Worm (Caenorhabditis elegans): ENCODE data around the gene pot-2.

Gene pot-2

DNA sequence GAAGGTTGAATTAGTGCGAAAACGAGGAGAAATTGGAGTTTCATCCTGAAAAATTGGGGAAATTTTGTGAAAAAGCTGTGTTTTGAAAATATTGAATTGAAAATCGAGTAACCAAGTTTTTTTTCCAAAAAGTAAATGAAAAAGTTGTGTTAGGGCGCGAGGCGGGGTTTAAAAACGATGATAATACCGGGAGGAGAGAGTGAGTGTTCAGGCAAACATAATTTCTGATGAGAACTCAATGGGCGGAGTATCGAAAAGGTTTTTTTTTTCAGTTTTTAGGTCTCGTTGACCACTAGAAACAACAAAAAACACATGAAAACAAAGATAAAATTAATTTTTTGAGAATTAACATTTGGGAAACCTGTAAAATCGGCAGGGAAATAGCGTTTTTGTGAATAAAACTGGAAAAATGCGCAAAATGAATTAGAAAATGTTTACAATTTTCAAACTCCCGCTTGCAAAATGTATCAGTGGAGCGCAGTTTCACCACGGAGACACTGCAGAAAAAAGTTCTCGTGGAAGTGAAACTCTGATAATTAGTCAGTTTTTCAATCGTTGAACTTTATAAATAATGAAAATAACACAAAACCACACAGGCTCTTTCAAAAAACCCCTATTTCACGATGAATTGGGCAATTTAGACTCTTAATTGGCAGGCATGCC, 44.3 kb upstream of the pot-2 start, which contains the start of gene C13B4.1 (continued):
- TF ChIP-seq lsl-1 (GFP tag; optimal IDR thresholded peaks at IDR 0.05), result peak; percentile 75
- TF ChIP-seq mel-28 (tag; optimal IDR thresholded peaks at IDR 0.05; ENCODE audit: borderline replicate concordance), result no peak
- TF ChIP-seq F33H1.4 (GFP tag; IDR thresholded peaks at IDR 0.05), result peak; percentile 75
- peak; percentile 68 for TF ChIP-seq dpl-1 (GFP tag; optimal IDR thresholded peaks at IDR 0.05)
- TF ChIP-seq F49E8.2 (tag; optimal IDR thresholded peaks at IDR 0.05; ENCODE audit: insufficient read depth), result peak; percentile 37
- no peak for TF ChIP-seq mxl-1 (tag; optimal IDR thresholded peaks at IDR 0.05)
- TF ChIP-seq xnd-1 (tag; optimal IDR thresholded peaks at IDR 0.05), result peak; percentile 50
- no peak for TF ChIP-seq let-526 (GFP tag; IDR thresholded peaks at IDR 0.05)
- TF ChIP-seq F23B12.7 (tag; optimal IDR thresholded peaks at IDR 0.05; ENCODE audit: insufficient read depth), result peak; percentile 41
- TF ChIP-seq nhr-90 (tag; optimal IDR thresholded peaks at IDR 0.05), result no peak
- no peak for TF ChIP-seq snpc-4 (GFP tag; optimal IDR thresholded peaks at IDR 0.05)
- TF ChIP-seq snpc-4 (tag; optimal IDR thresholded peaks at IDR 0.05), result peak in 1 of 4 experiments; percentile 16
- TF ChIP-seq madf-8 (GFP tag; conservative IDR thresholded peaks at IDR 0.05), result peak; percentile 39
- no peak for TF ChIP-seq hmg-20 (GFP tag; IDR thresholded peaks at IDR 0.05)
- 0 out of 2 replicates have a peak, but pooled peaks have one; percentile 34 for TF ChIP-seq pbrm-1 (GFP tag; IDR thresholded peaks at IDR 0.05)
- TF ChIP-seq tbp1 (GFP tag; optimal IDR thresholded peaks at IDR 0.05), result peak; percentile 26
- TF ChIP-seq ceh-100 (GFP tag; IDR thresholded peaks at IDR 0.05), result peak; percentile 98
- peak in 2 of 3 experiments; percentile 11 to 55 for TF ChIP-seq lin-35 (GFP tag; optimal IDR thresholded peaks at IDR 0.05)
- peak; percentile 80 for TF ChIP-seq madf-6 (GFP tag; IDR thresholded peaks at IDR 0.05)
- TF ChIP-seq Y53F4B.3 (GFP tag; IDR thresholded peaks at IDR 0.05), result no peak
- peak; percentile 61 for TF ChIP-seq ceh-91 (GFP tag; IDR thresholded peaks at IDR 0.05)
- TF ChIP-seq mcd-1 (GFP tag; IDR thresholded peaks at IDR 0.05), result peak; percentile 94
- TF ChIP-seq lin-54 (GFP tag; optimal IDR thresholded peaks at IDR 0.05), result peak; percentile 97
- TF ChIP-seq cebp-2 (GFP tag; IDR thresholded peaks at IDR 0.05), result no peak

DNA sequence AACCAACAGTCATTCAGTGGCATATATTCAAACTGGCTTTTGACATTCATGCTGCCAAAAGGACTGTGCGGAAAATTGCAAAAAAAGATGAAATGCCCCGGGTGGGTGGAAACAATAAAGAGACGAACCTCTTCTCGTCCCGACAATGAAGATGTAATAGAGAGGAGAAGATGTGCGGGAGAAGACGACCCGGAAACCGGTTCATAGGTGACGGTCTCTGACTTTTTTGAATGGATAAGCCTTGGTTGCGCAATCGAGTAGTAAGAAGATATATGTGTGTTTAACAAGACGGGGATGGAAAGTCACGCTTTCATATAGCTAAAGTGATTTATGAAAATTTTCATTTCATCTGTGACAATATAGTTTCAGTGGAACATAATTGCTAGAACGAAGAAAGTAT, 43.2 kb upstream of the pot-2 start:
- no peak for TF ChIP-seq lsl-1 (GFP tag; optimal IDR thresholded peaks at IDR 0.05)
- no peak for TF ChIP-seq bed-2 (GFP tag; IDR thresholded peaks at IDR 0.05)
- TF ChIP-seq hlh-26 (GFP tag; conservative IDR thresholded peaks at IDR 0.05), result no peak
- no peak for TF ChIP-seq ztf-6 (GFP tag; IDR thresholded peaks at IDR 0.05)
- no peak for TF ChIP-seq mcd-1 (GFP tag; IDR thresholded peaks at IDR 0.05)
- no peak for TF ChIP-seq F23B12.7 (tag; optimal IDR thresholded peaks at IDR 0.05; ENCODE audit: insufficient read depth)
- no peak for TF ChIP-seq fkh-3 (tag; optimal IDR thresholded peaks at IDR 0.05)
- no peak for TF ChIP-seq lir-1 (GFP tag; conservative IDR thresholded peaks at IDR 0.05)
- no peak for TF ChIP-seq ceh-58 (GFP tag; IDR thresholded peaks at IDR 0.05)
- TF ChIP-seq him-1 (tag; optimal IDR thresholded peaks at IDR 0.05), result no peak
- TF ChIP-seq egrh-3 (GFP tag; IDR thresholded peaks at IDR 0.05), result no peak
- no peak for TF ChIP-seq unc-130 (GFP tag; optimal IDR thresholded peaks at IDR 0.05)
- TF ChIP-seq F52B5.7 (tag; optimal IDR thresholded peaks at IDR 0.05), result no peak
- no peak for TF ChIP-seq hmg-20 (GFP tag; IDR thresholded peaks at IDR 0.05)
- TF ChIP-seq tbx-9 (tag; optimal IDR thresholded peaks at IDR 0.05; ENCODE audit: borderline replicate concordance), result no peak
- TF ChIP-seq attf-5 (GFP tag; optimal IDR thresholded peaks at IDR 0.05), result no peak
- no peak for TF ChIP-seq ceh-79 (tag; optimal IDR thresholded peaks at IDR 0.05)
- TF ChIP-seq tlf-1 (GFP tag; optimal IDR thresholded peaks at IDR 0.05), result no peak
- no peak for TF ChIP-seq T26A5.8 (tag; optimal IDR thresholded peaks at IDR 0.05)
- no peak for TF ChIP-seq nhr-120 (GFP tag; IDR thresholded peaks at IDR 0.05)

All from whole organism, young adult.